Worm (Caenorhabditis elegans): ENCODE data around the gene tut-1.

tut-1 gene

DNA sequence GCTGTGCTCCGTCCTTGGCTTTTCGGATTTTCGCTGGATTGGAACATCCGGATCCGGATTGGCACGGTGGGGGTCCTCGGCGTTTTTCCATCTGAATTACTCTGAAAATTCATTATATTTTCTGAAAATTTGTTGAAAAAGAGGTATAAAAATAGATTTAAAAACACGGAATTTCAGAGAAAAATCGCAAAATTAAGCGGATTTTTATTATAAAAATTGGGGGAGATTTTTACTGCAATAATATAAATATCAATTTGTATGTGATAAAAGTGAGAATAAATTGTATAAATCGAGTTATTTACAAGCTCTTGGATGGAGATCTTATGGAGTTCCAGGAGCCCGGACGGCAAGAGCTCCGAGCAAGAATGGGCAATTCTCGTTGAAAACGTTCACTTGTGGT is at the start of gene tut-1:
Gene tut-1 (minus strand): TSS at position 101 of the 400 bp plus-strand sequence.
- TF ChIP-seq pes-1 (GFP tag; IDR thresholded peaks at IDR 0.05) = no peak
- TF ChIP-seq tbx-37 (GFP tag; conservative IDR thresholded peaks at IDR 0.05) = no peak
- TF ChIP-seq ceh-36 (tag; optimal IDR thresholded peaks at IDR 0.05) = no peak
- no peak for TF ChIP-seq aly-1 (tag; optimal IDR thresholded peaks at IDR 0.05)
- no peak for TF ChIP-seq scrt-1 (GFP tag; IDR thresholded peaks at IDR 0.05)
- no peak for TF ChIP-seq ama-1 (optimal IDR thresholded peaks at IDR 0.05)
- no peak for TF ChIP-seq tra-4 (tag; optimal IDR thresholded peaks at IDR 0.05)
- no peak for TF ChIP-seq hnd-1 (tag; optimal IDR thresholded peaks at IDR 0.05)
- TF ChIP-seq hmg-4 (GFP tag; optimal IDR thresholded peaks at IDR 0.05) = no peak
- TF ChIP-seq sea-1 (GFP tag; conservative IDR thresholded peaks at IDR 0.05) = no peak
- TF ChIP-seq ets-7 (tag; optimal IDR thresholded peaks at IDR 0.05) = no peak
- no peak for TF ChIP-seq ceh-13 (GFP tag; optimal IDR thresholded peaks at IDR 0.05)
- TF ChIP-seq F13C5.2 (tag; optimal IDR thresholded peaks at IDR 0.05) = no peak
- TF ChIP-seq B0310.2 (tag; optimal IDR thresholded peaks at IDR 0.05) = no peak
- TF ChIP-seq flt-1 (GFP tag; IDR thresholded peaks at IDR 0.05) = no peak
- TF ChIP-seq hmbx-1 (tag; optimal IDR thresholded peaks at IDR 0.05) = no peak
- no peak for TF ChIP-seq tbx-11 (GFP tag; IDR thresholded peaks at IDR 0.05)

DNA sequence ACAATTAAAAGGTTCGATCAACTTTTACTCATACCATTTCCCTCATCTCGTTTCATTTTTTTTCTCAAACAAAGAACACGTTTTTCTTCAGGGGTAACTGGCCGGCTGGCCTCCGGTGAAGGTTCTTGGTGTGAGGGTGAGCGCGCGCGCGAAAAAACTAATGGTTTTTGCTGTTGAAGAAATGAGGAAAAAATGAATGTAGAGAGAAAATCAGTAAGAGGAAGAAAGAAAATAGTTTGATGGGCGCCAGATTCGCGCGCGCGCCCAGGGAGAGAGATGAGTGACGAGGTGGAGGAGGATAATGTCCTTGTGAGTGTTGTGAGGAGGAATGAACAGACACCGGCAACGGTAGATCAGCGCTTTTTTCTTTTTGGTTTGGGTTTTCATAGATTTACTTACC is 49.5 kb upstream of the tut-1 start:
- TF ChIP-seq hmbx-1 (tag; optimal IDR thresholded peaks at IDR 0.05) = no peak
- TF ChIP-seq pes-1 (GFP tag; IDR thresholded peaks at IDR 0.05) = no peak
- no peak for TF ChIP-seq ama-1 (optimal IDR thresholded peaks at IDR 0.05)
- no peak for TF ChIP-seq tra-4 (tag; optimal IDR thresholded peaks at IDR 0.05)
- no peak for TF ChIP-seq scrt-1 (GFP tag; IDR thresholded peaks at IDR 0.05)

DNA sequence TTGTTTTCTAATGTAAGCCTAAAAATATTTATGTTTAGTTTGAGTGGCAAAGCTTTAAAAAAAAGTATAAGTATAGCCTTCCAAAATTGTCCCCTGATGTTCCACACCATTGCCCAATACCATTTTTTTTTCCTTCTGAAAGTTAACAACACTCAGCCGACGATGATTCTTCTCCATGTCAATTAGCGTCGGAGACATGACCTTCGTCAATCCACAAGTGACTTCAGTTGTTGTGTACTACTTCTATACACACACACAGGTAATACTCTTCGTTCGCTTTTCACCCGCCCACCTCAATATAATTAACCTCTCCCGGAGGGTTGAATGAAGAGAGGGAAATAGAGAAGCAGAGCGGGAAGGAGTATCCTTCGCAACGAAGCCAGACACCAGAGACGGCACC is 43.3 kb upstream of the tut-1 start, which contains the start of gene cutl-24:
Gene cutl-24 (plus strand): TSS at position 301 of the 400 bp plus-strand sequence.
- TF ChIP-seq ama-1 (optimal IDR thresholded peaks at IDR 0.05) = no peak
- TF ChIP-seq tbx-37 (GFP tag; conservative IDR thresholded peaks at IDR 0.05) = no peak
- TF ChIP-seq F13C5.2 (tag; optimal IDR thresholded peaks at IDR 0.05) = no peak
- no peak for TF ChIP-seq ets-7 (tag; optimal IDR thresholded peaks at IDR 0.05)
- no peak for TF ChIP-seq aly-1 (tag; optimal IDR thresholded peaks at IDR 0.05)

DNA sequence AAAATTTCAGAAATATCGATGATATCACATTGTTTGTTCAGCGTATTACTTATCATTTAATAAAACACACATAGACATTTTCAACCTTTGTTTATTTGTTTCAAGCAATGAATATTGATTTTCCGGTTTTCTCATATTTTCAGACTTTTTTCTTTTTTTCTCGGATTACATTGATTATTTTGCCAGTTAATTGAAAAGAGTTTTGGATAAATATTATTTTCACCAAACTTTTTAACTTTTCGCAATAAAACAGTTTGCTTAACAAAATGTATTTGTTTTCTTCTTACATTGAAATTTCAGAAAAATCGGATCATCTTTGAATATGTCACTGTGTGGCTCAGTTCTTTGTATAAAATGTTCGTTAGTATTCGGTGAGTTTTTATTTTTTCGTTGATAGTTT is 41.0 kb upstream of the tut-1 start, which contains the start of gene Y38C1AA.6:
Gene Y38C1AA.6 (plus strand): TSS at position 301 of the 400 bp plus-strand sequence.
- TF ChIP-seq flt-1 (GFP tag; IDR thresholded peaks at IDR 0.05) = no peak
- no peak for TF ChIP-seq ceh-13 (GFP tag; optimal IDR thresholded peaks at IDR 0.05)
- TF ChIP-seq pes-1 (GFP tag; IDR thresholded peaks at IDR 0.05) = no peak
- TF ChIP-seq tra-4 (tag; optimal IDR thresholded peaks at IDR 0.05) = no peak
- no peak for TF ChIP-seq ceh-36 (tag; optimal IDR thresholded peaks at IDR 0.05)
- no peak for TF ChIP-seq F13C5.2 (tag; optimal IDR thresholded peaks at IDR 0.05)
- no peak for TF ChIP-seq hmbx-1 (tag; optimal IDR thresholded peaks at IDR 0.05)
- TF ChIP-seq tbx-37 (GFP tag; conservative IDR thresholded peaks at IDR 0.05) = no peak
- no peak for TF ChIP-seq hmg-4 (GFP tag; optimal IDR thresholded peaks at IDR 0.05)
- no peak for TF ChIP-seq ama-1 (optimal IDR thresholded peaks at IDR 0.05)
- no peak for TF ChIP-seq tbx-11 (GFP tag; IDR thresholded peaks at IDR 0.05)
- no peak for TF ChIP-seq aly-1 (tag; optimal IDR thresholded peaks at IDR 0.05)
- no peak for TF ChIP-seq sea-1 (GFP tag; conservative IDR thresholded peaks at IDR 0.05)

- no peak for TF ChIP-seq aly-1 (tag; optimal IDR thresholded peaks at IDR 0.05)
- TF ChIP-seq flt-1 (GFP tag; IDR thresholded peaks at IDR 0.05) = no peak
- no peak for TF ChIP-seq F13C5.2 (tag; optimal IDR thresholded peaks at IDR 0.05)
- no peak for TF ChIP-seq B0310.2 (tag; optimal IDR thresholded peaks at IDR 0.05)
- no peak for TF ChIP-seq ama-1 (optimal IDR thresholded peaks at IDR 0.05)
- TF ChIP-seq ets-7 (tag; optimal IDR thresholded peaks at IDR 0.05) = no peak
- no peak for TF ChIP-seq ceh-13 (GFP tag; optimal IDR thresholded peaks at IDR 0.05)
- no peak for TF ChIP-seq hmg-4 (GFP tag; optimal IDR thresholded peaks at IDR 0.05)
- TF ChIP-seq tbx-37 (GFP tag; conservative IDR thresholded peaks at IDR 0.05) = no peak
- TF ChIP-seq pes-1 (GFP tag; IDR thresholded peaks at IDR 0.05) = no peak
- no peak for TF ChIP-seq hnd-1 (tag; optimal IDR thresholded peaks at IDR 0.05)
- no peak for TF ChIP-seq scrt-1 (GFP tag; IDR thresholded peaks at IDR 0.05)
- no peak for TF ChIP-seq sea-1 (GFP tag; conservative IDR thresholded peaks at IDR 0.05)
- TF ChIP-seq hmbx-1 (tag; optimal IDR thresholded peaks at IDR 0.05) = no peak
- no peak for TF ChIP-seq ceh-36 (tag; optimal IDR thresholded peaks at IDR 0.05)
- no peak for TF ChIP-seq tbx-11 (GFP tag; IDR thresholded peaks at IDR 0.05)
- TF ChIP-seq tra-4 (tag; optimal IDR thresholded peaks at IDR 0.05) = no peak
These were observed 38.4 kb upstream of the tut-1 start, which contains the start of gene Y38C1AA.19 for ce11 chrIV:159864-160263. Gene Y38C1AA.19, plus strand, starts transcription at chrIV:160164.

- TF ChIP-seq F13C5.2 (tag; optimal IDR thresholded peaks at IDR 0.05) (no peak), hmbx-1 (tag; optimal IDR thresholded peaks at IDR 0.05) (no peak), aly-1 (tag; optimal IDR thresholded peaks at IDR 0.05) (no peak), ceh-36 (tag; optimal IDR thresholded peaks at IDR 0.05) (no peak), ama-1 (optimal IDR thresholded peaks at IDR 0.05) (no peak), flt-1 (GFP tag; IDR thresholded peaks at IDR 0.05) (no peak), scrt-1 (GFP tag; IDR thresholded peaks at IDR 0.05) (no peak), pes-1 (GFP tag; IDR thresholded peaks at IDR 0.05) (no peak), tra-4 (tag; optimal IDR thresholded peaks at IDR 0.05) (no peak), hmg-4 (GFP tag; optimal IDR thresholded peaks at IDR 0.05) (no peak), ceh-13 (GFP tag; optimal IDR thresholded peaks at IDR 0.05) (no peak), B0310.2 (tag; optimal IDR thresholded peaks at IDR 0.05) (no peak), tbx-11 (GFP tag; IDR thresholded peaks at IDR 0.05) (no peak), hnd-1 (tag; optimal IDR thresholded peaks at IDR 0.05) (no peak), tbx-37 (GFP tag; conservative IDR thresholded peaks at IDR 0.05) (no peak), sea-1 (GFP tag; conservative IDR thresholded peaks at IDR 0.05) (no peak), ets-7 (tag; optimal IDR thresholded peaks at IDR 0.05) (no peak)
These were observed 37.2 kb upstream of the tut-1 start, which contains the start of gene Y38C1AA.7 for ce11 chrIV:158662-159061. Gene Y38C1AA.7, plus strand, starts transcription at chrIV:158962.

- no peak for TF ChIP-seq tra-4 (tag; optimal IDR thresholded peaks at IDR 0.05)
- TF ChIP-seq tbx-11 (GFP tag; IDR thresholded peaks at IDR 0.05) = no peak
- no peak for TF ChIP-seq hmbx-1 (tag; optimal IDR thresholded peaks at IDR 0.05)
- no peak for TF ChIP-seq flt-1 (GFP tag; IDR thresholded peaks at IDR 0.05)
- no peak for TF ChIP-seq hnd-1 (tag; optimal IDR thresholded peaks at IDR 0.05)
- no peak for TF ChIP-seq aly-1 (tag; optimal IDR thresholded peaks at IDR 0.05)
- TF ChIP-seq ceh-36 (tag; optimal IDR thresholded peaks at IDR 0.05) = no peak
- no peak for TF ChIP-seq B0310.2 (tag; optimal IDR thresholded peaks at IDR 0.05)
- no peak for TF ChIP-seq ets-7 (tag; optimal IDR thresholded peaks at IDR 0.05)
- TF ChIP-seq hmg-4 (GFP tag; optimal IDR thresholded peaks at IDR 0.05) = no peak
- TF ChIP-seq F13C5.2 (tag; optimal IDR thresholded peaks at IDR 0.05) = no peak
- no peak for TF ChIP-seq pes-1 (GFP tag; IDR thresholded peaks at IDR 0.05)
- TF ChIP-seq scrt-1 (GFP tag; IDR thresholded peaks at IDR 0.05) = no peak
- TF ChIP-seq ama-1 (optimal IDR thresholded peaks at IDR 0.05) = no peak
- TF ChIP-seq sea-1 (GFP tag; conservative IDR thresholded peaks at IDR 0.05) = no peak
These were observed 36.3 kb upstream of the tut-1 start, which contains the start of gene gegf-1 for ce11 chrIV:157809-158208. Gene gegf-1, minus strand, starts transcription at chrIV:157909.
